Worm (Caenorhabditis elegans): ENCODE measurements around the gene C14A6.5.

C14A6.5 gene

ce11 chrV:18179663-18180062, 15.0 kb upstream of the C14A6.5 start, which contains the start of gene C31G12.1:
Gene C31G12.1 (plus strand): TSS chrV:18179963.
- no peak for TF ChIP-seq skn-1 (tag; optimal IDR thresholded peaks at IDR 0.05)
- TF ChIP-seq egl-27 (tag; optimal IDR thresholded peaks at IDR 0.05), result no peak
- no peak for TF ChIP-seq ztf-1 (GFP tag; conservative IDR thresholded peaks at IDR 0.05)
- no peak for TF ChIP-seq ama-1 (optimal IDR thresholded peaks at IDR 0.05)
- no peak for TF ChIP-seq lin-39 (tag; optimal IDR thresholded peaks at IDR 0.05)
- TF ChIP-seq F13H6.1 (tag; optimal IDR thresholded peaks at IDR 0.05), result no peak
- no peak for TF ChIP-seq nhr-12 (tag; optimal IDR thresholded peaks at IDR 0.05)
- TF ChIP-seq unc-39 (tag; optimal IDR thresholded peaks at IDR 0.05), result no peak
- no peak for TF ChIP-seq gmeb-1 (tag; optimal IDR thresholded peaks at IDR 0.05)
- no peak for TF ChIP-seq lsy-2 (tag; optimal IDR thresholded peaks at IDR 0.05)

DNA sequence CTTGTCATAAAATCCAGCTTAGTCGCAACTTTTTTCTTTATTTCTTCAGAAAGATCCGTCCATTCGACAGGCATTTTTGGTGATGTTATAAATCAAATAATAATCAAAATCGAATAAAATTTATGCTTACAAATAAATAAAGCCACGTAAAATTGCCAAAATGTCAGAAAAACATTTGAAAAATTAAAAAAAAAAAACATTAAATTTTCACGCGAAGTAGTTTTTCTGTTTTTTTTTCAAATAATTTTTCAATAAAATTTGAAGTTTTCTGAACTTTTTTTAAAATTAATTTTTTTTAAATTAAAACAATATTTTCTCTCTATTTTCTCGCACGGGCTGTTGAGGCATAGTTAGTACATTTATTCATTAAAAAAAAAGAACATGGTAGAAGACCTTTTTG, 14.0 kb upstream of the C14A6.5 start, which contains the start of gene C31G12.4:
Gene C31G12.4 (minus strand): TSS at position 101 of the 400 bp plus-strand sequence.
- TF ChIP-seq ZK546.5 (tag; optimal IDR thresholded peaks at IDR 0.05), result no peak
- no peak for TF ChIP-seq nhr-6 (tag; optimal IDR thresholded peaks at IDR 0.05)
- no peak for TF ChIP-seq F13H6.1 (tag; optimal IDR thresholded peaks at IDR 0.05)
- no peak for TF ChIP-seq elt-1 (tag; optimal IDR thresholded peaks at IDR 0.05)
- no peak for TF ChIP-seq lin-39 (tag; optimal IDR thresholded peaks at IDR 0.05)
- TF ChIP-seq sma-3 (GFP tag; optimal IDR thresholded peaks at IDR 0.05), result no peak
- no peak for TF ChIP-seq ztf-11 (tag; optimal IDR thresholded peaks at IDR 0.05)
- no peak for TF ChIP-seq nhr-129 (tag; optimal IDR thresholded peaks at IDR 0.05)
- no peak for TF ChIP-seq ama-1 (optimal IDR thresholded peaks at IDR 0.05)
- no peak for TF ChIP-seq lsy-2 (tag; optimal IDR thresholded peaks at IDR 0.05)
- no peak for TF ChIP-seq nhr-23 (tag; optimal IDR thresholded peaks at IDR 0.05)
- TF ChIP-seq mdl-1 (tag; optimal IDR thresholded peaks at IDR 0.05), result no peak
- TF ChIP-seq nhr-77 (tag; optimal IDR thresholded peaks at IDR 0.05), result no peak
- TF ChIP-seq alr-1 (tag; optimal IDR thresholded peaks at IDR 0.05), result no peak
- TF ChIP-seq dmd-4 (tag; optimal IDR thresholded peaks at IDR 0.05), result no peak
- no peak for TF ChIP-seq peb-1 (tag; optimal IDR thresholded peaks at IDR 0.05)
- no peak for TF ChIP-seq nhr-12 (tag; optimal IDR thresholded peaks at IDR 0.05)

- TF ChIP-seq R02D3.7 (tag; optimal IDR thresholded peaks at IDR 0.05) (no peak), ceh-82 (tag; optimal IDR thresholded peaks at IDR 0.05) (no peak), nhr-21 (tag; optimal IDR thresholded peaks at IDR 0.05) (no peak), nhr-12 (tag; optimal IDR thresholded peaks at IDR 0.05) (no peak), nhr-25 (tag; optimal IDR thresholded peaks at IDR 0.05) (no peak), alr-1 (tag; optimal IDR thresholded peaks at IDR 0.05) (no peak), gmeb-1 (tag; optimal IDR thresholded peaks at IDR 0.05) (no peak), Y55F3AM.14 (GFP tag; optimal IDR thresholded peaks at IDR 0.05) (no peak)
Measured at ce11 chrV:18171568-18171967, 6.9 kb upstream of the C14A6.5 start, which contains the start of gene C14A6.8. Gene C14A6.8 (minus strand): TSS chrV:18171668.

- TF ChIP-seq fos-1 (tag; optimal IDR thresholded peaks at IDR 0.05) (no peak), dmd-4 (tag; optimal IDR thresholded peaks at IDR 0.05) (no peak), elt-3 (tag; optimal IDR thresholded peaks at IDR 0.05) (no peak), nhr-129 (tag; optimal IDR thresholded peaks at IDR 0.05) (no peak), F13H6.1 (tag; optimal IDR thresholded peaks at IDR 0.05) (no peak), nhr-23 (tag; optimal IDR thresholded peaks at IDR 0.05) (no peak), mab-5 (tag; optimal IDR thresholded peaks at IDR 0.05) (no peak), ceh-16 (tag; optimal IDR thresholded peaks at IDR 0.05) (no peak), ztf-4 (tag; optimal IDR thresholded peaks at IDR 0.05) (no peak), nhr-25 (tag; optimal IDR thresholded peaks at IDR 0.05) (no peak), sem-4 (tag; optimal IDR thresholded peaks at IDR 0.05) (no peak), sma-9 (GFP tag; optimal IDR thresholded peaks at IDR 0.05) (no peak), sma-9 (tag; optimal IDR thresholded peaks at IDR 0.05) (no peak), nhr-6 (tag; optimal IDR thresholded peaks at IDR 0.05) (no peak), egl-27 (tag; optimal IDR thresholded peaks at IDR 0.05) (no peak), mdl-1 (tag; optimal IDR thresholded peaks at IDR 0.05) (no peak), zag-1 (tag; optimal IDR thresholded peaks at IDR 0.05) (no peak), ZK546.5 (tag; optimal IDR thresholded peaks at IDR 0.05) (no peak), mbf-1 (tag; optimal IDR thresholded peaks at IDR 0.05) (no peak), lin-13 (GFP tag; optimal IDR thresholded peaks at IDR 0.05) (no peak)
Measured at ce11 chrV:18168266-18168665, 3.6 kb upstream of the C14A6.5 start, which contains the start of gene C14A6.7. Gene C14A6.7 (minus strand): TSS chrV:18168366.

Data from whole organism, L2 larva.